Fruit fly (Drosophila melanogaster): Measurements from ENCODE around the gene amd.

Gene amd

DNA sequence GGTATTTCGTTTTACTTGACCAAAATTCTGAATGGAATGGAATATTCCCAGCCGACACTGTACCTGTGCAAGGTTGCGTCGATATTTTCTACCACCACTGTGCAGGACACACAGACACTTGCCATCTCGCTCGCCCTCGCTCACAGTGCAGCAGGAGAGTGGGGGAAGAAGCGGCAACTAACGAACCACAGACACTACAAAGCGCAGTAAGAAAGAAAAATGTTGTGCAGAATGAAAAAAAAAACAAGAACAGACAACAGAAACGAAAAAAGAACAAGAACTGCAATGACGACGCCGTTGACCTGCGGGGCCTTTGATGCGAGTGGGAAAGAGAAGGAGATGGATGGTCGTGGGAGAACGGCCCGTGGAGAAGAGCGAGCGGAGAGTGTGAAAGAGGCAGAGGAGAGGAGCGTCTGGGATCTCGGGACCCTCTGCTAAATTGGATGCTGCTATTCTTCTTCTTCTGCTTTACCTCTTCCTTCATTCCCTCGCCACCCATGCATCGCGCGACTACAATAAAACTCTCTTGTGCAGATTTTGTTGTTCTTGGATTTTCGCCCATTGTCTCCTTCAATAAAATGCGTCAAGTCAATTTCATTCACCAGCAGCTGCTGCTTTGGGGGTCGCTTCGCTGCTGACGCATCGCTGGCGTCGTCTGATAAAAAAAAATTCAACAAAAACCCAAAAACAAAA is 51.5 kb downstream of the amd start (continued):
- TF ChIP-seq jumu (GFP tag; optimal IDR thresholded peaks at IDR 0.05) (no peak), ci (GFP tag; IDR thresholded peaks at IDR 0.05) (0 out of 3 replicates have a peak, but pooled peaks have one; percentile 16), hkb (optimal IDR thresholded peaks at IDR 0.05) (no peak), hkb (GFP tag; IDR thresholded peaks at IDR 0.05) (no peak), CG14860 (GFP tag; IDR thresholded peaks at IDR 0.05; ENCODE audit: partially characterized antibody) (no peak), dan (GFP tag; IDR thresholded peaks at IDR 0.05) (no peak), CG11247 (GFP tag; IDR thresholded peaks at IDR 0.05) (no peak), CG17829 (tag; optimal IDR thresholded peaks at IDR 0.05) (no peak), CG12219 (GFP tag; optimal IDR thresholded peaks at IDR 0.05) (no peak), z (GFP tag; IDR thresholded peaks at IDR 0.05) (no peak), rib (GFP tag; IDR thresholded peaks at IDR 0.05) (0 out of 2 replicates have a peak, but pooled peaks have one; percentile 33), CG8388 (GFP tag; optimal IDR thresholded peaks at IDR 0.05) (peak; percentile 45), nom (GFP tag; optimal IDR thresholded peaks at IDR 0.05) (peak; percentile 99), sens-2 (GFP tag; IDR thresholded peaks at IDR 0.05) (no peak), CG11456 (GFP tag; IDR thresholded peaks at IDR 0.05) (no peak), psq (GFP tag; optimal IDR thresholded peaks at IDR 0.05) (peak; percentile 50), Fer2 (tag; optimal IDR thresholded peaks at IDR 0.05) (no peak), Hmx (GFP tag; optimal IDR thresholded peaks at IDR 0.05) (no peak), h (optimal IDR thresholded peaks at IDR 0.05) (no peak), run (tag; optimal IDR thresholded peaks at IDR 0.05) (no peak), Hsf (GFP tag; optimal IDR thresholded peaks at IDR 0.05) (no peak), sim (GFP tag; IDR thresholded peaks at IDR 0.05) (no peak), Fer1 (GFP tag; optimal IDR thresholded peaks at IDR 0.05) (no peak), CG17361 (GFP tag; IDR thresholded peaks at IDR 0.05) (no peak), CG13123 (GFP tag; optimal IDR thresholded peaks at IDR 0.05) (no peak), HLH3B (GFP tag; IDR thresholded peaks at IDR 0.05) (no peak), CG14014 (GFP tag; IDR thresholded peaks at IDR 0.05) (no peak), nerfin-1 (tag; optimal IDR thresholded peaks at IDR 0.05) (peak; percentile 0), ase (GFP tag; IDR thresholded peaks at IDR 0.05) (no peak), repo (GFP tag; optimal IDR thresholded peaks at IDR 0.05) (no peak), Bgb (GFP tag; IDR thresholded peaks at IDR 0.05; ENCODE audit: partially characterized antibody) (no peak), CG6765 (GFP tag; optimal IDR thresholded peaks at IDR 0.05) (no peak), corto (GFP tag; optimal IDR thresholded peaks at IDR 0.05) (peak; percentile 60), gem (tag; optimal IDR thresholded peaks at IDR 0.05) (no peak), ara (GFP tag; IDR thresholded peaks at IDR 0.05) (no peak), CG6654 (GFP tag; optimal IDR thresholded peaks at IDR 0.05) (no peak), ap (GFP tag; IDR thresholded peaks at IDR 0.05) (no peak), CG34224 (GFP tag; IDR thresholded peaks at IDR 0.05; ENCODE audit: partially characterized antibody) (no peak), CG10321 (GFP tag; IDR thresholded peaks at IDR 0.05) (peak; percentile 27; the same call in 1 of the 2 replicates), CTCF (GFP tag; optimal IDR thresholded peaks at IDR 0.05) (no peak), CG32532 (GFP tag; IDR thresholded peaks at IDR 0.05) (no peak), sr (GFP tag; IDR thresholded peaks at IDR 0.05) (no peak), tin (GFP tag; optimal IDR thresholded peaks at IDR 0.05) (no peak), MTF-1 (GFP tag; optimal IDR thresholded peaks at IDR 0.05; ENCODE audit: borderline replicate concordance) (no peak), sens (GFP tag) (no peak), Stat92E (GFP tag; optimal IDR thresholded peaks at IDR 0.05) (no peak), CG11504 (tag; optimal IDR thresholded peaks at IDR 0.05) (no peak), HLH4C (GFP tag; IDR thresholded peaks at IDR 0.05; ENCODE audit: partially characterized antibody) (no peak), CG15601 (tag; optimal IDR thresholded peaks at IDR 0.05) (no peak), aop (GFP tag; IDR thresholded peaks at IDR 0.05) (no peak), insv (GFP tag; optimal IDR thresholded peaks at IDR 0.05) (no peak), dimm (GFP tag; IDR thresholded peaks at IDR 0.05) (no peak)
